Worm (Caenorhabditis elegans) whole organism, L3 larva: ENCODE results near the gene fbxc-32.
"Not testable (repeated sequence)": the region's sequence is repeated elsewhere in the genome, so short reads cannot be mapped to it uniquely, and the experiment has no call there.

Experiments used
- ZK546.5 ChIP-seq: sonication (generic microtip); optimal IDR thresholded peaks from 2 replicates; lab custom pipeline; 2017; ENCODE audit warnings: missing biosample characterization, missing genetic modification characterization
- aly-2 ChIP-seq: fragments of 150-350 bp; optimal IDR thresholded peaks from 2 replicates; lab custom pipeline; 2014; ENCODE audit warnings: missing biosample characterization, missing genetic modification characterization
- ceh-28 ChIP-seq: fragments of 150-350 bp; optimal IDR thresholded peaks from 2 replicates; lab custom pipeline; 2014; ENCODE audit warnings: missing biosample characterization, missing genetic modification reagents, missing genetic modification characterization
- ceh-82 ChIP-seq: fragments of 150-350 bp; optimal IDR thresholded peaks from 2 replicates; lab custom pipeline; 2014; ENCODE audit warnings: missing biosample characterization, missing genetic modification characterization
- egl-27 ChIP-seq: sonication (generic microtip); optimal IDR thresholded peaks from 4 replicates; lab custom pipeline; 2017; ENCODE audit warnings: missing biosample characterization, missing genetic modification reagents, missing genetic modification characterization
- egl-5 ChIP-seq: fragments of 150-350 bp; optimal IDR thresholded peaks from 2 replicates; lab custom pipeline; 2017; ENCODE audit warnings: missing biosample characterization, missing genetic modification reagents, missing genetic modification characterization, inconsistent platforms
- elt-1 ChIP-seq: fragments of 150-350 bp; optimal IDR thresholded peaks from 2 replicates; lab custom pipeline; 2014; ENCODE audit warnings: missing biosample characterization, missing genetic modification characterization
- elt-2 ChIP-seq: sonication (generic microtip); optimal IDR thresholded peaks from 2 replicates; lab custom pipeline; 2016; ENCODE audit warnings: missing genetic modification reagents, mild to moderate bottlenecking, missing genetic modification characterization, missing compliant biosample characterization
- eor-1 ChIP-seq, 2 experiments: fragments of 150-350 bp; optimal IDR thresholded peaks; 2 replicates each; lab custom pipeline; 2014 to 2018; ENCODE audit warnings: missing biosample characterization in 2 of 2, missing genetic modification characterization in 2 of 2
- fkh-10 ChIP-seq: sonication (generic microtip); optimal IDR thresholded peaks from 2 replicates; lab custom pipeline; 2017; ENCODE audit warnings: missing biosample characterization, missing genetic modification reagents, missing genetic modification characterization
- fkh-2 ChIP-seq: fragments of 150-350 bp; optimal IDR thresholded peaks from 2 replicates; lab custom pipeline; 2014; ENCODE audit warnings: missing biosample characterization, missing genetic modification reagents, missing genetic modification characterization
- hmg-11 ChIP-seq: sonication (generic microtip); optimal IDR thresholded peaks from 2 replicates; lab custom pipeline; 2016; ENCODE audit warnings: missing genetic modification characterization, missing compliant biosample characterization
- jun-1 ChIP-seq: fragments of 150-350 bp; optimal IDR thresholded peaks from 2 replicates; lab custom pipeline; 2014; ENCODE audit warnings: missing biosample characterization, missing genetic modification reagents, missing genetic modification characterization
- lin-15B ChIP-seq: fragments of 150-350 bp; optimal IDR thresholded peaks from 2 replicates; lab custom pipeline; 2014; ENCODE audit warnings: missing biosample characterization, missing genetic modification characterization
- mdl-1 ChIP-seq: fragments of 150-350 bp; optimal IDR thresholded peaks from 2 replicates; lab custom pipeline; 2014; ENCODE audit warnings: missing biosample characterization, missing genetic modification characterization
- nfya-1 ChIP-seq: sonication (generic microtip); optimal IDR thresholded peaks from 2 replicates; lab custom pipeline; 2017; ENCODE audit warnings: missing genetic modification characterization, mild to moderate bottlenecking, missing compliant biosample characterization, antibody characterized with exemption, moderate library complexity; ENCODE audit not compliant: insufficient read depth
- nhr-11 ChIP-seq: fragments of 150-350 bp; optimal IDR thresholded peaks from 2 replicates; lab custom pipeline; 2014; ENCODE audit warnings: missing biosample characterization, missing genetic modification characterization
- nhr-12 ChIP-seq: fragments of 150-350 bp; optimal IDR thresholded peaks from 2 replicates; lab custom pipeline; 2014; ENCODE audit warnings: missing biosample characterization, missing genetic modification characterization
- nhr-237 ChIP-seq: fragments of 150-350 bp; optimal IDR thresholded peaks from 2 replicates; lab custom pipeline; 2014; ENCODE audit warnings: missing biosample characterization, missing genetic modification characterization
- nhr-25 ChIP-seq: sonication (generic microtip); optimal IDR thresholded peaks from 2 replicates; lab custom pipeline; 2017; ENCODE audit warnings: missing biosample characterization, missing genetic modification characterization
- nhr-76 ChIP-seq: fragments of 150-350 bp; sonication (generic microtip); optimal IDR thresholded peaks from 5 replicates; lab custom pipeline; 2014; ENCODE audit warnings: missing biosample characterization, missing genetic modification characterization
- nhr-77 ChIP-seq: fragments of 150-350 bp; optimal IDR thresholded peaks from 2 replicates; lab custom pipeline; 2014; ENCODE audit warnings: missing biosample characterization, missing genetic modification characterization
- pha-4 ChIP-seq: fragments of 150-350 bp; optimal IDR thresholded peaks from 2 replicates; lab custom pipeline; 2014; ENCODE audit warnings: missing biosample characterization, missing genetic modification reagents, missing genetic modification characterization
- skn-1 ChIP-seq: fragments of 150-350 bp; optimal IDR thresholded peaks from 2 replicates; lab custom pipeline; 2014; ENCODE audit warnings: missing biosample characterization, missing genetic modification characterization
- snpc-4 ChIP-seq: fragments of 150-350 bp; optimal IDR thresholded peaks from 2 replicates; lab custom pipeline; 2014; ENCODE audit warnings: missing biosample characterization, missing genetic modification characterization
- unc-62 ChIP-seq: fragments of 150-350 bp; sonication (generic microtip); optimal IDR thresholded peaks from 4 replicates; lab custom pipeline; 2014; ENCODE audit warnings: missing biosample characterization, missing genetic modification reagents, missing genetic modification characterization
- ztf-11 ChIP-seq: fragments of 150-350 bp; optimal IDR thresholded peaks from 2 replicates; lab custom pipeline; 2014; ENCODE audit warnings: missing biosample characterization, missing genetic modification characterization
- ztf-4 ChIP-seq: fragments of 150-350 bp; optimal IDR thresholded peaks from 2 replicates; lab custom pipeline; 2014; ENCODE audit warnings: missing biosample characterization, missing genetic modification characterization

Gene fbxc-32

DNA sequence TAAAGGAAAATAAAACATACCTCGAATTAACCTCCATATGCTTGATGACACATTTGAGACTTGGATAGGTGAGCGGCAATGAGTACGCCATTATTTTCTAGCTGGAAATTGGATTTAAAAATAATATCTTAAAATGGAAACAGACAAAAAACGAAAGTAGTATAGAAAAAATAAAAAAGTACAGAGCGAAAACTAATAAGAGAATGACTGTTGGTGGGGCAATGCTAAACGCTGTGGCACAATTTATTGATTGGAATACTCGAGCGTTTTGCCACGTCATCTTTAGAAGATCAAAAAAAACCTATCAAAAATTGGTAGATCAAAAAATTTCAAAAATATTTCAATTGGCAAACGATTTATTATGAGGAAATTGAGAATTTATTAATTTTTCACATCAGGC is at the start of gene fbxc-32:
TSS of gene fbxc-32 (minus strand) at position 101 of the 400 bp plus-strand sequence.
- TF ChIP-seq elt-1 (tag; lab: Kevin White, UChicago) (no peak), fkh-2 (tag; lab: Kevin White, UChicago) (no peak)

DNA sequence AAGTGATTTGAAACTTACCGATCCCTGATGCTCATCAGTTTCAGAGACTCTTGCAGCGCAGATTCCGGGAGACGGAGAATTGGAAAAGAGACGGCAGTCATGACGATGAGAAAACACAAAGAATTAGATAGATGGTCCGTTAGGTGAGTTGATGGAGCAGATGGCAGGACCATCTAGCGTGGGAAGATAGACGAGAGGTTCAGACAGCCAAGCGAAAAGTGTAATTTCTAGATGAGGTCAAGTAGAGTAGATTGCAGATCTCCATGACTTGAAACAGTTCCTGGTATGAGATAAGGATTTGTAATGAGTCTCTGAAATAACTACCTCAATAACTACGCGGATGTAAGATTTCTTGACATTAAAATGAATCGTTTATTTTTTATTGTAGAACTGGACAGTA is 48.1 kb upstream of the fbxc-32 start, which contains the start of gene F45D11.11:
TSS of gene F45D11.11 (minus strand) at position 101 of the 400 bp plus-strand sequence.
- not testable (repeated sequence) for TF ChIP-seq nfya-1, hmg-11, snpc-4 (tag; lab: Kevin White, UChicago)
- TF ChIP-seq, all 47 proteins: peak for 0; not testable (repeated sequence) for 47

DNA sequence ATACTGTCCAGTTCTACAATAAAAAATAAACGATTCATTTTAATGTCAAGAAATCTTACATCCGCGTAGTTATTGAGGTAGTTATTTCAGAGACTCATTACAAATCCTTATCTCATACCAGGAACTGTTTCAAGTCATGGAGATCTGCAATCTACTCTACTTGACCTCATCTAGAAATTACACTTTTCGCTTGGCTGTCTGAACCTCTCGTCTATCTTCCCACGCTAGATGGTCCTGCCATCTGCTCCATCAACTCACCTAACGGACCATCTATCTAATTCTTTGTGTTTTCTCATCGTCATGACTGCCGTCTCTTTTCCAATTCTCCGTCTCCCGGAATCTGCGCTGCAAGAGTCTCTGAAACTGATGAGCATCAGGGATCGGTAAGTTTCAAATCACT is 46.2 kb upstream of the fbxc-32 start, which contains the start of gene F45D11.7:
TSS of gene F45D11.7 (plus strand) at position 301 of the 400 bp plus-strand sequence.
- TF ChIP-seq eor-1 (tag; optimal IDR thresholded peaks at IDR 0.05; lab: Kevin White, UChicago); fkh-10 (GFP tag; lab: Kevin White, UChicago); ceh-82 (tag; lab: Kevin White, UChicago): not testable (repeated sequence)

DNA sequence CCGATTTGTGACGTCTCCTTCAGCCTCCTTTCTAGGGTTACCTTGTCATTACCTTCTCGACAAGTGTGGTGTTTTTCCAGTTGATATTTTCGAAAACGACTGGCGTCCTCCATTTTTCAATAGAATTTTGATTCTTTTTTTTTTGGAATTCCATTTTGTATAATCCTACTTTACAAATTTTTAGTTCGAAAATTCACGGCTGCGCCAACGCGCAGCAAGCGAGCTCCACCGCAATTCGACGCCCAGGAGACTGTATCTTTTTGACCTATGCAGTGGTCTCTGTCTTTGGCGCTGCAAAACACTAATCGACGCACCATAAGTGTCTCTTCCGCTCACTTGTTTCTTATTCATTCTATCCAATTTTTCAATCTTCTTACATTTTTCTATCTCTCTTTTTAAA is 43.3 kb upstream of the fbxc-32 start, which contains the start of gene fbxc-42:
TSS of gene fbxc-42 (plus strand) at position 301 of the 400 bp plus-strand sequence.
- TF ChIP-seq ZK546.5 (tag; lab: Kevin White, UChicago), result no peak
- TF ChIP-seq jun-1 (tag; lab: Kevin White, UChicago), result no peak
- TF ChIP-seq elt-1 (tag; lab: Kevin White, UChicago), result no peak
- no peak for TF ChIP-seq nhr-237 (tag; lab: Kevin White, UChicago)
- TF ChIP-seq ztf-4, result no peak
- TF ChIP-seq egl-27 (tag; lab: Kevin White, UChicago), result no peak
- TF ChIP-seq pha-4, result no peak
- TF ChIP-seq fkh-2 (tag; lab: Kevin White, UChicago), result no peak
- no peak for TF ChIP-seq elt-2 (tag; lab: Kevin White, UChicago)
- TF ChIP-seq nhr-76 (tag; lab: Kevin White, UChicago), result no peak
- TF ChIP-seq unc-62 (GFP tag; lab: Kevin White, UChicago), result no peak

DNA sequence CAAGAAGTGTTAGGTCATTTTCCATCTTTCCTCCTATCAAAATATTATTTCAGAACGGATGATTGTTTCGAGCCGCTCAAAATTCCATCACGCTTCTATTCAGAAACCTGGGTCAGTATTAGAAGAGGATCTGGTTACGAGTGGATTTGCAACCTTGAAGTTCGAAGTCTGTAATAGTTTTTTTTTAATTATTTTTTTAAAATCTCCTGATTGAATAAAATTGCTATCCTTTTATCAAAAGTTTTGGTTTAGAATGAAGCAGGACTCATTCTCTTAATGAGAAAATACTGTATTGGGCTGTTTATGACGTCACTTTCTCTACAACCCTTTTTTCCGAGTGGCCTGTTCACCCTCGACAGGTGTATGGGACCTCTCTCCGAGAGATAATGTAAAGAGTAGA is 40.4 kb upstream of the fbxc-32 start, which contains the start of gene fbxc-39:
TSS of gene fbxc-39 (plus strand) at position 301 of the 400 bp plus-strand sequence.
- TF ChIP-seq skn-1 (tag; lab: Kevin White, UChicago), result no peak
- TF ChIP-seq mdl-1 (tag; lab: Kevin White, UChicago), result no peak
- TF ChIP-seq aly-2 (tag; lab: Kevin White, UChicago), result no peak
- no peak for TF ChIP-seq unc-62 (GFP tag; lab: Kevin White, UChicago)
- TF ChIP-seq nhr-12 (tag; lab: Kevin White, UChicago), result no peak
- no peak for TF ChIP-seq nhr-25 (tag; lab: Kevin White, UChicago)
- no peak for TF ChIP-seq nfya-1 (tag; lab: Kevin White, UChicago)
- TF ChIP-seq ceh-28, result no peak
- TF ChIP-seq nhr-11 (tag; lab: Kevin White, UChicago), result no peak
- TF ChIP-seq ztf-11 (tag; lab: Kevin White, UChicago), result no peak
- no peak for TF ChIP-seq jun-1 (tag; lab: Kevin White, UChicago)
- no peak for TF ChIP-seq elt-1 (tag; lab: Kevin White, UChicago)
- TF ChIP-seq fkh-2 (tag; lab: Kevin White, UChicago), result no peak
- no peak for TF ChIP-seq fkh-10 (GFP tag; lab: Kevin White, UChicago)
- TF ChIP-seq lin-15B (tag; lab: Kevin White, UChicago), result no peak
- TF ChIP-seq egl-5 (tag; lab: Kevin White, UChicago), result no peak
- no peak for TF ChIP-seq egl-27 (tag; lab: Kevin White, UChicago)
- TF ChIP-seq ceh-82 (tag; lab: Kevin White, UChicago), result no peak

DNA sequence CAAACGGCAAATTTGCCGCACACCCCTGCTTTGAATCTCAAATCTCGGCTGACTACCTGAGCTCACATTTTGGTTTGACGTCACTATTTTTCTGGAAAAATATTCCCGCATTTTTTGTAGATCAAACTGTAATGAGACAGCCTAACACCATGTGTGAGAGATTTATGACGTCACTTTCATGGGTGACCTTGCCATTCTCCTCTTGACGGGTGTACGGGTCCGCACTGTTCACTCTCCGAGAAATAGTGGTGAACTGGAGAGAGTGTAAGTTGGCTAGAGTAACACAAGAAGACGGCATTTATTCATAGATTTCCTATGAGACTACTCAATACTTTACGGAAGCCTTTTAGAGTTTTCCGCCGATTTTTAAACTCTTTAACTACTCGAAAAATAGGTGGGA is 37.7 kb upstream of the fbxc-32 start, which contains the start of gene fbxc-40:
TSS of gene fbxc-40 (plus strand) at position 301 of the 400 bp plus-strand sequence.
- not testable (repeated sequence) for TF ChIP-seq ceh-28; egl-27 (tag; lab: Kevin White, UChicago); nhr-77 (tag; lab: Kevin White, UChicago)
